Fruit fly (Drosophila melanogaster) whole organism, adult: ENCODE measurements around the gene Dph3.

Experiments used
- CG11617 ChIP-seq: fragments of 200-800 bp; sonication (Bioruptor generic); optimal IDR thresholded peaks from 2 replicates; lab custom pipeline; 2017; ENCODE audit warnings: mild to moderate bottlenecking, missing biosample characterization, missing genetic modification reagents, missing genetic modification characterization
- CG12768 ChIP-seq: fragments of 200-800 bp; sonication (Bioruptor generic); optimal IDR thresholded peaks from 2 replicates; lab custom pipeline; 2017; ENCODE audit warnings: missing biosample characterization, missing genetic modification characterization, mild to moderate bottlenecking, moderate library complexity, missing genetic modification reagents
- CG1620 ChIP-seq: fragments of 200-800 bp; sonication (Bioruptor generic); optimal IDR thresholded peaks from 2 replicates; lab custom pipeline; 2016; ENCODE audit warnings: missing biosample characterization, missing genetic modification characterization
- CG7045 ChIP-seq: fragments of 200-800 bp; sonication (Bioruptor generic); optimal IDR thresholded peaks from 2 replicates; lab custom pipeline; 2017; ENCODE audit warnings: missing biosample characterization, mild to moderate bottlenecking, missing genetic modification characterization
- Crg-1 ChIP-seq: fragments of 200-800 bp; sonication (Bioruptor generic); optimal IDR thresholded peaks from 2 replicates; lab custom pipeline; 2016; ENCODE audit warnings: missing biosample characterization, missing genetic modification characterization
- Hr96 ChIP-seq: fragments of 200-800 bp; sonication (Bioruptor generic); optimal IDR thresholded peaks from 2 replicates; lab custom pipeline; 2016; ENCODE audit warnings: missing biosample characterization, missing genetic modification characterization
- Mnt ChIP-seq: fragments of 200-800 bp; sonication (Bioruptor generic); optimal IDR thresholded peaks from 2 replicates; lab custom pipeline; 2016; ENCODE audit warnings: missing biosample characterization, mild to moderate bottlenecking, missing genetic modification characterization
- bab1 ChIP-seq: fragments of 200-800 bp; sonication (Bioruptor generic); optimal IDR thresholded peaks from 3 replicates; lab custom pipeline; 2019; ENCODE audit warnings: missing biosample characterization, mild to moderate bottlenecking, missing genetic modification characterization, moderate library complexity

dm6 chr3R:11209801-11210402 is 21.8 kb upstream of the Dph3 start, which contains the start of the genes SdhC and Tctp:
- TF ChIP-seq CG12768 (GFP tag; lab: Kevin White, UChicago) (peak; percentile 44), Mnt (GFP tag; lab: Kevin White, UChicago) (peak; percentile 92), CG11617 (peak; percentile 90), bab1 (GFP tag; lab: Kevin White, UChicago) (peak; percentile 48), CG7045 (GFP tag; lab: Kevin White, UChicago) (peak; percentile 48), Hr96 (peak; percentile 77), Crg-1 (GFP tag; lab: Kevin White, UChicago) (peak; percentile 33), CG1620 (GFP tag; lab: Kevin White, UChicago) (peak; percentile 51)
